Fruit fly (Drosophila melanogaster) whole organism, prepupa: ENCODE data around the gene CG43121.
A peak's percentile ranks its signal among the peaks of the same experiment; 100 is the strongest.

Experiments used
- Blimp-1 ChIP-seq: fragments of 200-800 bp; sonication (Bioruptor generic); optimal IDR thresholded peaks from 3 replicates; lab custom pipeline; 2017; ENCODE audit warnings: missing biosample characterization, missing genetic modification characterization, mild to moderate bottlenecking, moderate library complexity, missing genetic modification reagents
- CG10631 ChIP-seq: fragments of 200-800 bp; sonication (Bioruptor generic); optimal IDR thresholded peaks from 2 replicates; lab custom pipeline; 2016; ENCODE audit warnings: missing biosample characterization, missing genetic modification characterization
- CG10669 ChIP-seq: fragments of 200-800 bp; sonication (Bioruptor generic); optimal IDR thresholded peaks from 3 replicates; lab custom pipeline; 2018; ENCODE audit warnings: missing biosample characterization, mild to moderate bottlenecking, missing genetic modification characterization, moderate library complexity
- CG11294 ChIP-seq: fragments of 200-800 bp; sonication (Bioruptor generic); IDR thresholded peaks from 2 replicates; pipeline ENCODE4 v1.3.6; 2022; ENCODE audit warnings: missing biosample characterization, missing genetic modification characterization
- CG11762 ChIP-seq: fragments of 200-800 bp; sonication (Bioruptor generic); optimal IDR thresholded peaks from 3 replicates; lab custom pipeline; 2016; ENCODE audit warnings: missing biosample characterization, missing genetic modification characterization; ENCODE audit not compliant: insufficient read depth
- CG15336 ChIP-seq: fragments of 200-800 bp; sonication (Bioruptor generic); IDR thresholded peaks from 2 replicates; pipeline ENCODE4 v1.3.6; 2022; ENCODE audit warnings: missing biosample characterization, missing genetic modification characterization
- CG16779 ChIP-seq: fragments of 200-800 bp; sonication (Bioruptor generic); optimal IDR thresholded peaks from 3 replicates; lab custom pipeline; 2017; ENCODE audit warnings: missing biosample characterization, mild to moderate bottlenecking, missing genetic modification characterization
- CG3032 ChIP-seq: fragments of 200-800 bp; optimal IDR thresholded peaks from 2 replicates; lab custom pipeline; 2019; ENCODE audit warnings: missing biosample characterization, mild to moderate bottlenecking, missing genetic modification characterization, moderate library complexity
- CG31627 ChIP-seq: fragments of 200-800 bp; sonication (Bioruptor generic); optimal IDR thresholded peaks from 3 replicates; lab custom pipeline; 2016; ENCODE audit warnings: missing biosample characterization, missing genetic modification characterization
- CG32006 ChIP-seq: fragments of 200-800 bp; sonication (Bioruptor generic); optimal IDR thresholded peaks from 3 replicates; lab custom pipeline; 2017; ENCODE audit warnings: missing biosample characterization, mild to moderate bottlenecking, missing genetic modification characterization
- CG34406 ChIP-seq: fragments of 200-800 bp; sonication (Bioruptor generic); optimal IDR thresholded peaks from 3 replicates; lab custom pipeline; 2016; ENCODE audit warnings: missing biosample characterization, missing genetic modification characterization
- CG3919 ChIP-seq: fragments of 200-800 bp; sonication (Bioruptor generic); optimal IDR thresholded peaks from 3 replicates; lab custom pipeline; 2016; ENCODE audit warnings: missing biosample characterization, missing genetic modification characterization
- CG6163 ChIP-seq: fragments of 200-800 bp; sonication (Bioruptor generic); IDR thresholded peaks from 3 replicates; pipeline ENCODE4 v1.3.6; 2022; ENCODE audit warnings: missing biosample characterization, missing genetic modification characterization
- CG6276 ChIP-seq: fragments of 200-800 bp; sonication (Bioruptor generic); optimal IDR thresholded peaks from 2 replicates; lab custom pipeline; 2017; ENCODE audit warnings: missing biosample characterization, mild to moderate bottlenecking, missing genetic modification characterization
- CG6792 ChIP-seq: fragments of 200-800 bp; sonication (Bioruptor generic); optimal IDR thresholded peaks from 3 replicates; lab custom pipeline; 2016; ENCODE audit warnings: missing biosample characterization, missing genetic modification characterization
- CG6808 ChIP-seq: fragments of 200-800 bp; sonication (Bioruptor generic); optimal IDR thresholded peaks from 3 replicates; lab custom pipeline; 2017; ENCODE audit warnings: missing biosample characterization, missing genetic modification characterization, mild to moderate bottlenecking, moderate library complexity, missing genetic modification reagents
- CG6854 ChIP-seq: fragments of 200-800 bp; sonication (Bioruptor generic); optimal IDR thresholded peaks from 2 replicates; lab custom pipeline; 2017; ENCODE audit warnings: missing biosample characterization, mild to moderate bottlenecking, missing genetic modification characterization
- CG7368 ChIP-seq: fragments of 200-800 bp; sonication (Bioruptor generic); optimal IDR thresholded peaks from 3 replicates; lab custom pipeline; 2016; ENCODE audit warnings: missing biosample characterization, missing genetic modification characterization
- CG8119 ChIP-seq: fragments of 200-800 bp; sonication (Bioruptor generic); IDR thresholded peaks from 3 replicates; pipeline ENCODE4 v1.3.6; 2022; ENCODE audit warnings: missing biosample characterization, missing genetic modification characterization
- CG8632 ChIP-seq: fragments of 200-800 bp; sonication (Bioruptor generic); optimal IDR thresholded peaks from 3 replicates; lab custom pipeline; 2016; ENCODE audit warnings: missing biosample characterization, missing genetic modification characterization
- CG9139 ChIP-seq: fragments of 200-800 bp; sonication (Bioruptor generic); optimal IDR thresholded peaks from 3 replicates; lab custom pipeline; 2017; ENCODE audit warnings: missing biosample characterization, mild to moderate bottlenecking, missing genetic modification characterization
- Eip75B ChIP-seq: fragments of 200-800 bp; sonication (Bioruptor generic); optimal IDR thresholded peaks from 3 replicates; lab custom pipeline; 2016; ENCODE audit warnings: missing biosample characterization, missing genetic modification characterization
- Eip78C ChIP-seq: fragments of 200-800 bp; sonication (Bioruptor generic); peaks from one replicate; lab custom pipeline; 2016; ENCODE audit warnings: missing biosample characterization, missing genetic modification characterization
- Ets21C ChIP-seq: fragments of 200-800 bp; sonication (Bioruptor generic); optimal IDR thresholded peaks from 3 replicates; lab custom pipeline; 2016; ENCODE audit warnings: missing biosample characterization, missing genetic modification characterization
- Ets96B ChIP-seq: fragments of 200-800 bp; optimal IDR thresholded peaks from 2 replicates; lab custom pipeline; 2019; ENCODE audit warnings: missing biosample characterization, mild to moderate bottlenecking, missing genetic modification characterization, moderate library complexity
- Gug ChIP-seq: fragments of 200-800 bp; sonication (Bioruptor generic); IDR thresholded peaks from 2 replicates; pipeline ENCODE4 v1.3.6; 2022; ENCODE audit warnings: missing biosample characterization, missing genetic modification characterization
- Hr38 ChIP-seq: sonication (Bioruptor generic); optimal IDR thresholded peaks from 2 replicates; lab custom pipeline; 2016; ENCODE audit warnings: missing biosample characterization, missing genetic modification characterization
- Hr39 ChIP-seq: fragments of 200-800 bp; sonication (Bioruptor generic); optimal IDR thresholded peaks from 2 replicates; lab custom pipeline; 2016; ENCODE audit warnings: missing biosample characterization, missing genetic modification characterization
- Hr4 ChIP-seq: fragments of 200-800 bp; sonication (Bioruptor generic); optimal IDR thresholded peaks from 3 replicates; lab custom pipeline; 2016; ENCODE audit warnings: missing biosample characterization, missing genetic modification characterization
- Lpt ChIP-seq: fragments of 200-800 bp; sonication (Bioruptor generic); optimal IDR thresholded peaks from 3 replicates; lab custom pipeline; 2016; ENCODE audit warnings: missing biosample characterization, missing genetic modification characterization
- Met ChIP-seq: fragments of 200-800 bp; sonication (Bioruptor generic); optimal IDR thresholded peaks from 3 replicates; lab custom pipeline; 2016; ENCODE audit warnings: missing biosample characterization, missing genetic modification characterization
- OdsH ChIP-seq: fragments of 200-800 bp; sonication (Bioruptor generic); optimal IDR thresholded peaks from 3 replicates; lab custom pipeline; 2016; ENCODE audit warnings: missing biosample characterization, missing genetic modification characterization
- Sox14 ChIP-seq: fragments of 200-800 bp; sonication (Bioruptor generic); optimal IDR thresholded peaks from 3 replicates; lab custom pipeline; 2016; ENCODE audit warnings: missing biosample characterization, missing genetic modification characterization
- Sox15 ChIP-seq: fragments of 200-800 bp; sonication (Bioruptor generic); optimal IDR thresholded peaks from 3 replicates; lab custom pipeline; 2016; ENCODE audit warnings: missing biosample characterization, missing genetic modification characterization
- achi ChIP-seq: fragments of 200-800 bp; sonication (Bioruptor generic); optimal IDR thresholded peaks from 3 replicates; lab custom pipeline; 2016; ENCODE audit warnings: missing biosample characterization, missing genetic modification characterization
- acj6 ChIP-seq: fragments of 200-800 bp; sonication (Bioruptor generic); optimal IDR thresholded peaks from 3 replicates; lab custom pipeline; 2016; ENCODE audit warnings: missing biosample characterization, missing genetic modification characterization
- cyc ChIP-seq: fragments of 200-800 bp; sonication (Bioruptor generic); optimal IDR thresholded peaks from 3 replicates; lab custom pipeline; 2016; ENCODE audit warnings: missing biosample characterization, missing genetic modification characterization
- dac ChIP-seq: fragments of 200-800 bp; sonication (Bioruptor generic); optimal IDR thresholded peaks from 2 replicates; lab custom pipeline; 2017; ENCODE audit warnings: missing biosample characterization, mild to moderate bottlenecking, missing genetic modification characterization
- eg ChIP-seq: fragments of 200-800 bp; sonication (Bioruptor generic); IDR thresholded peaks from 3 replicates; pipeline ENCODE4 v1.3.6; 2022; ENCODE audit warnings: missing biosample characterization, missing genetic modification characterization
- esn ChIP-seq: fragments of 200-800 bp; sonication (Bioruptor generic); optimal IDR thresholded peaks from 2 replicates; lab custom pipeline; 2016; ENCODE audit warnings: missing biosample characterization, mild to moderate bottlenecking, missing genetic modification characterization, moderate library complexity
- fd59A ChIP-seq: fragments of 200-800 bp; sonication (Bioruptor generic); optimal IDR thresholded peaks from 2 replicates; lab custom pipeline; 2017; ENCODE audit warnings: missing biosample characterization, mild to moderate bottlenecking, missing genetic modification characterization, missing genetic modification reagents
- fd85E ChIP-seq: fragments of 200-800 bp; sonication (Bioruptor generic); optimal IDR thresholded peaks from 3 replicates; lab custom pipeline; 2016; ENCODE audit warnings: missing biosample characterization, missing genetic modification characterization
- lz ChIP-seq: fragments of 200-800 bp; sonication (Bioruptor generic); optimal IDR thresholded peaks from 3 replicates; lab custom pipeline; 2016; ENCODE audit warnings: missing biosample characterization, missing genetic modification characterization
- net ChIP-seq: fragments of 200-800 bp; sonication (Bioruptor generic); optimal IDR thresholded peaks from 3 replicates; lab custom pipeline; 2016; ENCODE audit warnings: missing biosample characterization, missing genetic modification characterization
- pdm3 ChIP-seq: fragments of 200-800 bp; sonication (Bioruptor generic); optimal IDR thresholded peaks from 3 replicates; lab custom pipeline; 2016; ENCODE audit warnings: missing biosample characterization, missing genetic modification characterization
- salr ChIP-seq, 2 experiments: fragments of 200-800 bp; sonication (Bioruptor generic); optimal IDR thresholded peaks; 3 replicates each; lab custom pipeline; 2016 to 2018; ENCODE audit warnings: missing biosample characterization in 2 of 2, missing genetic modification characterization in 2 of 2, mild to moderate bottlenecking in 1 of 2
- ss ChIP-seq, 2 experiments: fragments of 200-800 bp; sonication (Bioruptor generic); optimal IDR thresholded peaks; 2 replicates in 1 of 2; 3 replicates in 1 of 2; lab custom pipeline; 2017 to 2018; ENCODE audit warnings: mild to moderate bottlenecking in 2 of 2, missing biosample characterization in 2 of 2, missing genetic modification characterization in 2 of 2, moderate library complexity in 1 of 2
- svp ChIP-seq: fragments of 200-800 bp; sonication (Bioruptor generic); peaks from one replicate; lab custom pipeline; 2016; ENCODE audit warnings: missing biosample characterization, missing genetic modification characterization
- topi ChIP-seq: fragments of 200-800 bp; sonication (Bioruptor generic); optimal IDR thresholded peaks from 3 replicates; lab custom pipeline; 2016; ENCODE audit warnings: missing biosample characterization, missing genetic modification characterization

The CG43121 gene

dm6 chr3L:14681504-14681903 lies 9.3 kb upstream of the CG43121 start:
- no peak for TF ChIP-seq topi (GFP tag; lab: Kevin White, UChicago)
- TF ChIP-seq Eip75B (GFP tag; lab: Kevin White, UChicago), result no peak
- no peak for TF ChIP-seq CG8119 (GFP tag; lab: Robert Waterston, UW)
- no peak for TF ChIP-seq net (GFP tag; lab: Kevin White, UChicago)
- TF ChIP-seq CG7368 (GFP tag; lab: Kevin White, UChicago), result no peak
- TF ChIP-seq Eip78C (GFP tag; lab: Kevin White, UChicago), result no peak
- no peak for TF ChIP-seq acj6
- no peak for TF ChIP-seq CG11294 (GFP tag; lab: Robert Waterston, UW)
- TF ChIP-seq CG6163 (GFP tag; lab: Robert Waterston, UW), result 0 out of 3 replicates have a peak, but pooled peaks have one; percentile 13
- no peak for TF ChIP-seq achi (GFP tag; lab: Kevin White, UChicago)
- peak; percentile 58 for TF ChIP-seq CG15336 (GFP tag; lab: Robert Waterston, UW)
- no peak for TF ChIP-seq Ets21C
- no peak for TF ChIP-seq Blimp-1 (GFP tag; lab: Kevin White, UChicago)
- peak; percentile 23 for TF ChIP-seq CG6276 (GFP tag; lab: Kevin White, UChicago)
- no peak for TF ChIP-seq CG16779 (tag; lab: Kevin White, UChicago)
- TF ChIP-seq, all 60 proteins: peak for 3

DNA sequence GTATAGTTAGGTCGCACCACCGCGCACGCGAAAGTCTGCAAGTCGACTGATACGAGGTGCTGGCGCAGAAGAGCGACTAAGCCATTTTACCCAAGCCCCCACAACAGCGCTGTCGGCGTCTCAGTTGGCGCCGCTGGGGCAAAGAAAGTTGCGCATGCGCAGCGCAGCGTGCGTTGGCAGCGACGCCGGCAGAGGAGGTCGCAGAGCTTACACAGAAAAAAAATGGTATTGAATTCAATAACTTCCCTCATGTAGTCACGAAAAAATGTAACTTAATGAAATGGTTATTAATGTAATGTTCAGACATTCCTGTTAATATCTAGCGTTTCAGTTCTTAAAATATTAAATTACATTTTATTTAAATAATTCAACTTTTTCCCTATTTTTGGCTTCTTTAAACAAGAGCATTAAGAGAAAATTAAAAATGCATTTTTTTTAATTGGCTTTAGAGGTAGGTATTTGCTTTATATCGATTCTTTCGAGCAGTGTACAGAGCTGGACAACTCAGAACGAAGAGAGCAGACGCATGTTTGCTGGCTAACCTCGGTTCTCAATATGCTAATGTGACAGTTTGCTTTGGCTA lies 6.0 kb upstream of the CG43121 start, which contains the start of gene CG4914:
Gene CG4914 (minus strand): TSS at position 51 of the 583 bp plus-strand sequence.
- peak; percentile 71 for TF ChIP-seq Sox15 (GFP tag; lab: Kevin White, UChicago)
- TF ChIP-seq fd85E (GFP tag; lab: Kevin White, UChicago), result peak; percentile 17
- TF ChIP-seq ss (GFP tag; optimal IDR thresholded peaks at IDR 0.05; lab: Kevin White, UChicago), result peak; percentile 26 to 56
- TF ChIP-seq pdm3 (GFP tag; lab: Kevin White, UChicago), result peak; percentile 72
- peak; percentile 65 for TF ChIP-seq Hr4 (GFP tag; lab: Kevin White, UChicago)
- TF ChIP-seq CG6163 (GFP tag; lab: Robert Waterston, UW), result peak; percentile 78; the same call in 2 of the 3 replicates
- TF ChIP-seq CG8632 (GFP tag; lab: Kevin White, UChicago), result peak; percentile 79
- TF ChIP-seq dac (GFP tag; lab: Kevin White, UChicago), result peak; percentile 63
- peak; percentile 73 for TF ChIP-seq Blimp-1 (GFP tag; lab: Kevin White, UChicago)
- peak; percentile 85 for TF ChIP-seq CG3919
- TF ChIP-seq CG6854, result peak; percentile 17
- TF ChIP-seq CG11762 (GFP tag; lab: Kevin White, UChicago), result peak; percentile 69
- TF ChIP-seq CG6792, result peak; percentile 84
- TF ChIP-seq Sox14 (GFP tag; lab: Kevin White, UChicago), result peak; percentile 79
- peak; percentile 51 for TF ChIP-seq CG11294 (GFP tag; lab: Robert Waterston, UW)
- TF ChIP-seq CG10669 (GFP tag; lab: Kevin White, UChicago), result peak; percentile 57
- TF ChIP-seq CG10631 (GFP tag; lab: Kevin White, UChicago), result peak; percentile 88
- peak; percentile 94 for TF ChIP-seq esn (GFP tag; lab: Kevin White, UChicago)
- peak; percentile 65 for TF ChIP-seq Lpt (GFP tag; lab: Kevin White, UChicago)
- peak; percentile 90 for TF ChIP-seq CG8119 (GFP tag; lab: Robert Waterston, UW)
- peak; percentile 78 for TF ChIP-seq Ets96B (tag; lab: Kevin White, UChicago)
- TF ChIP-seq OdsH, result peak; percentile 88
- peak; percentile 71 for TF ChIP-seq CG3032 (tag; lab: Kevin White, UChicago)
- TF ChIP-seq CG34406 (GFP tag; lab: Kevin White, UChicago), result peak; percentile 85
- TF ChIP-seq Gug, result peak; percentile 67
- TF ChIP-seq salr (GFP tag; optimal IDR thresholded peaks at IDR 0.05; lab: Kevin White, UChicago), result peak; percentile 13 to 90
- TF ChIP-seq eg (GFP tag; lab: Robert Waterston, UW), result peak; percentile 77
- TF ChIP-seq Hr39 (GFP tag; lab: Kevin White, UChicago), result peak; percentile 76
- peak; percentile 86 for TF ChIP-seq lz (GFP tag; lab: Kevin White, UChicago)
- peak; percentile 94 for TF ChIP-seq Eip78C (GFP tag; lab: Kevin White, UChicago)
- peak; percentile 81 for TF ChIP-seq CG31627 (GFP tag; lab: Kevin White, UChicago)
- peak; percentile 82 for TF ChIP-seq CG6276 (GFP tag; lab: Kevin White, UChicago)
- TF ChIP-seq CG9139, result no peak
- TF ChIP-seq CG32006 (GFP tag; lab: Kevin White, UChicago), result peak; percentile 94
- TF ChIP-seq fd59A (GFP tag; lab: Kevin White, UChicago), result peak; percentile 52
- TF ChIP-seq Met (GFP tag; lab: Kevin White, UChicago), result peak; percentile 87
- peak; percentile 78 for TF ChIP-seq cyc (GFP tag; lab: Kevin White, UChicago)
- TF ChIP-seq svp (GFP tag; lab: Kevin White, UChicago), result peak; percentile 96
- TF ChIP-seq Hr38 (GFP tag; lab: Kevin White, UChicago), result no peak
- peak; percentile 63 for TF ChIP-seq CG6808
